Fruit fly (Drosophila melanogaster) whole organism, embryonic: ENCODE data around the gene CG8925.

Source experiments
- CG10543 ChIP-seq: fragments of 200-800 bp; sonication (Bioruptor generic); optimal IDR thresholded peaks from 3 replicates; lab custom pipeline; 2017; ENCODE audit warnings: missing biosample characterization, mild to moderate bottlenecking, missing genetic modification characterization, moderate library complexity
- CG11247 ChIP-seq: fragments of 200-800 bp; sonication (Bioruptor generic); IDR thresholded peaks from 2 replicates; pipeline ENCODE4 v1.3.6; 2022; ENCODE audit warnings: missing biosample characterization, missing genetic modification characterization
- CG12769 ChIP-seq: fragments of 200-800 bp; sonication (Bioruptor generic); optimal IDR thresholded peaks from 2 replicates; lab custom pipeline; 2019; ENCODE audit warnings: missing biosample characterization, mild to moderate bottlenecking, missing genetic modification characterization, moderate library complexity
- CG13424 ChIP-seq: fragments of 200-800 bp; sonication (Bioruptor generic); optimal IDR thresholded peaks from 2 replicates; lab custom pipeline; 2019; ENCODE audit warnings: missing biosample characterization, mild to moderate bottlenecking, missing genetic modification characterization, moderate library complexity
- CG15514 ChIP-seq: fragments of 200-800 bp; sonication (Bioruptor generic); optimal IDR thresholded peaks from 3 replicates; lab custom pipeline; 2017; ENCODE audit warnings: missing biosample characterization, missing genetic modification characterization, mild to moderate bottlenecking, moderate library complexity, missing genetic modification reagents
- CG18599 ChIP-seq: fragments of 200-800 bp; sonication (Bioruptor generic); optimal IDR thresholded peaks from 3 replicates; lab custom pipeline; 2017; ENCODE audit warnings: missing biosample characterization, missing genetic modification characterization, mild to moderate bottlenecking, moderate library complexity, missing genetic modification reagents
- CG18764 ChIP-seq: fragments of 200-800 bp; sonication (Bioruptor generic); optimal IDR thresholded peaks from 3 replicates; lab custom pipeline; 2016; ENCODE audit warnings: missing biosample characterization, missing genetic modification characterization
- CG2116 ChIP-seq: fragments of 200-800 bp; sonication (Bioruptor generic); optimal IDR thresholded peaks from 3 replicates; lab custom pipeline; 2018; ENCODE audit warnings: missing biosample characterization, mild to moderate bottlenecking, missing genetic modification characterization
- CG2120 ChIP-seq: fragments of 200-800 bp; sonication (Bioruptor generic); optimal IDR thresholded peaks from 3 replicates; lab custom pipeline; 2016; ENCODE audit warnings: missing biosample characterization, missing genetic modification characterization
- CG30403 ChIP-seq: fragments of 200-800 bp; sonication (Bioruptor generic); optimal IDR thresholded peaks from 3 replicates; lab custom pipeline; 2016; ENCODE audit warnings: missing biosample characterization, missing genetic modification characterization
- CG31441 ChIP-seq: fragments of 200-800 bp; sonication (Bioruptor generic); IDR thresholded peaks from 2 replicates; pipeline ENCODE4 v1.3.6; 2022; ENCODE audit warnings: missing biosample characterization, missing genetic modification characterization
- CG3281 ChIP-seq: fragments of 200-800 bp; sonication (Bioruptor generic); optimal IDR thresholded peaks from 3 replicates; lab custom pipeline; 2017; ENCODE audit warnings: missing biosample characterization, mild to moderate bottlenecking, missing genetic modification characterization
- CG3726 ChIP-seq: fragments of 200-800 bp; sonication (Bioruptor generic); IDR thresholded peaks from 3 replicates; pipeline ENCODE4, ENCODE4 v1.3.6; 2022; ENCODE audit warnings: missing biosample characterization, missing genetic modification characterization
- CG3847 ChIP-seq: fragments of 200-800 bp; sonication (Bioruptor generic); IDR thresholded peaks from 2 replicates; pipeline ENCODE4 v1.3.6; 2022; ENCODE audit warnings: missing biosample characterization, missing genetic modification characterization
- CG4328 ChIP-seq: fragments of 200-800 bp; sonication (Bioruptor generic); optimal IDR thresholded peaks from 3 replicates; lab custom pipeline; 2017; ENCODE audit warnings: missing biosample characterization, missing genetic modification reagents, missing genetic modification characterization
- CG4730 ChIP-seq: fragments of 200-800 bp; sonication (Bioruptor generic); IDR thresholded peaks from 2 replicates; pipeline ENCODE4 v1.3.6; 2022; ENCODE audit warnings: missing biosample characterization, missing genetic modification characterization
- CG6813 ChIP-seq: fragments of 200-800 bp; sonication (Bioruptor generic); optimal IDR thresholded peaks from 2 replicates; lab custom pipeline; 2017; ENCODE audit warnings: missing biosample characterization, missing genetic modification characterization, mild to moderate bottlenecking, moderate library complexity, missing genetic modification reagents
- CG7963 ChIP-seq: fragments of 200-800 bp; sonication (Bioruptor generic); IDR thresholded peaks from 3 replicates; pipeline ENCODE4 v1.3.6; 2022; ENCODE audit warnings: missing biosample characterization, missing genetic modification characterization; ENCODE audit not compliant: partially characterized antibody
- CG9215 ChIP-seq: fragments of 200-800 bp; sonication (Bioruptor generic); IDR thresholded peaks from 2 replicates; pipeline ENCODE4 v1.3.6; 2022; ENCODE audit warnings: missing biosample characterization, missing genetic modification characterization
- CoRest ChIP-seq: fragments of 200-800 bp; sonication (Bioruptor generic); optimal IDR thresholded peaks from 3 replicates; lab custom pipeline; 2018; ENCODE audit warnings: missing biosample characterization, mild to moderate bottlenecking, missing genetic modification characterization, moderate library complexity
- D19A ChIP-seq: fragments of 200-800 bp; optimal IDR thresholded peaks from 3 replicates; lab custom pipeline; 2019; ENCODE audit warnings: missing biosample characterization, mild to moderate bottlenecking, missing genetic modification characterization, moderate library complexity
- Dfd ChIP-seq, 2 experiments: fragments of >200 bp; optimal IDR thresholded peaks; 2 replicates each; lab custom pipeline; 2017; ENCODE audit warnings: missing biosample characterization in 2 of 2, missing genetic modification characterization in 2 of 2
- Fer1 ChIP-seq: fragments of 200-800 bp; sonication (Bioruptor generic); optimal IDR thresholded peaks from 2 replicates; lab custom pipeline; 2017; ENCODE audit warnings: missing biosample characterization, mild to moderate bottlenecking, missing genetic modification characterization
- HLH3B ChIP-seq: fragments of 200-800 bp; sonication (Bioruptor generic); IDR thresholded peaks from 2 replicates; pipeline ENCODE4 v1.3.6; 2022; ENCODE audit warnings: missing biosample characterization, missing genetic modification characterization
- Hand ChIP-seq: fragments of 200-800 bp; sonication (Bioruptor generic); optimal IDR thresholded peaks from 2 replicates; lab custom pipeline; 2017; ENCODE audit warnings: mild to moderate bottlenecking, missing biosample characterization, missing genetic modification reagents, missing genetic modification characterization
- Hmr ChIP-seq: fragments of 200-800 bp; sonication (Bioruptor generic); optimal IDR thresholded peaks from 3 replicates; lab custom pipeline; 2017; ENCODE audit warnings: mild to moderate bottlenecking, missing biosample characterization, missing genetic modification reagents, missing genetic modification characterization
- Med ChIP-seq: fragments of 200-800 bp; sonication (Bioruptor generic); peaks from one replicate; lab custom pipeline; 2016; ENCODE audit warnings: missing biosample characterization, missing genetic modification characterization, mild to moderate bottlenecking, inconsistent platforms, moderate library complexity
- Meics ChIP-seq: fragments of 200-800 bp; sonication (Bioruptor generic); optimal IDR thresholded peaks from 2 replicates; lab custom pipeline; 2017; ENCODE audit warnings: missing biosample characterization, mild to moderate bottlenecking, missing genetic modification characterization
- PHDP ChIP-seq: fragments of 200-800 bp; sonication (Bioruptor generic); optimal IDR thresholded peaks from 3 replicates; lab custom pipeline; 2018; ENCODE audit warnings: missing biosample characterization, mild to moderate bottlenecking, missing genetic modification characterization, moderate library complexity
- Sox100B ChIP-seq: fragments of 200-800 bp; sonication (Bioruptor generic); optimal IDR thresholded peaks from 3 replicates; lab custom pipeline; 2018; ENCODE audit warnings: missing biosample characterization, mild to moderate bottlenecking, missing genetic modification characterization
- abd-A ChIP-seq: fragments of 200-800 bp; sonication (Bioruptor generic); optimal IDR thresholded peaks from 3 replicates; lab custom pipeline; 2019; ENCODE audit warnings: missing biosample characterization, mild to moderate bottlenecking, missing genetic modification characterization, moderate library complexity
- bcd ChIP-seq: fragments of 200-800 bp; sonication (Bioruptor generic); optimal IDR thresholded peaks from 2 replicates; lab custom pipeline; 2017; ENCODE audit warnings: missing biosample characterization, mild to moderate bottlenecking, missing genetic modification characterization
- caup ChIP-seq: fragments of 200-800 bp; sonication (Bioruptor generic); optimal IDR thresholded peaks from 3 replicates; lab custom pipeline; 2017; ENCODE audit warnings: missing biosample characterization, mild to moderate bottlenecking, missing genetic modification characterization, moderate library complexity; ENCODE audit not compliant: severe bottlenecking
- croc ChIP-seq: fragments of 200-800 bp; sonication (Bioruptor generic); conservative IDR thresholded peaks from 3 replicates; pipeline ENCODE4 v1.3.6; 2022; ENCODE audit warnings: missing biosample characterization, missing genetic modification characterization
- esg ChIP-seq: fragments of 200-800 bp; sonication (Bioruptor generic); conservative IDR thresholded peaks from 2 replicates; pipeline ENCODE4 v1.3.6; 2022; ENCODE audit warnings: missing biosample characterization, missing genetic modification characterization
- fd3F ChIP-seq: fragments of 200-800 bp; sonication (Bioruptor generic); optimal IDR thresholded peaks from 2 replicates; lab custom pipeline; 2018; ENCODE audit warnings: missing biosample characterization, mild to moderate bottlenecking, missing genetic modification characterization, moderate library complexity
- gcm ChIP-seq: fragments of 200-800 bp; sonication (Bioruptor generic); optimal IDR thresholded peaks from 2 replicates; lab custom pipeline; 2019; ENCODE audit warnings: missing biosample characterization, mild to moderate bottlenecking, missing genetic modification characterization, moderate library complexity
- ind ChIP-seq: fragments of 200-800 bp; sonication (Bioruptor generic); optimal IDR thresholded peaks from 3 replicates; lab custom pipeline; 2016; ENCODE audit warnings: missing biosample characterization, missing genetic modification characterization
- lab ChIP-seq: fragments of 200-800 bp; sonication (Bioruptor generic); optimal IDR thresholded peaks from 3 replicates; lab custom pipeline; 2017; ENCODE audit warnings: missing biosample characterization, missing genetic modification characterization, mild to moderate bottlenecking, moderate library complexity, missing genetic modification reagents
- sc ChIP-seq, 3 experiments: fragments of >200 bp in 2 of 3; fragments of 200-800 bp in 1 of 3; sonication (Bioruptor generic) in 1 of 3; optimal IDR thresholded peaks; 2 replicates in 2 of 3; 3 replicates in 1 of 3; lab custom pipeline; 2017; ENCODE audit warnings: mild to moderate bottlenecking in 1 of 3, missing biosample characterization in 1 of 3, missing genetic modification characterization in 1 of 3, missing genetic modification reagents in 1 of 3
- schlank ChIP-seq: fragments of 200-800 bp; sonication (Bioruptor generic); optimal IDR thresholded peaks from 2 replicates; lab custom pipeline; 2018; ENCODE audit warnings: missing biosample characterization, mild to moderate bottlenecking, missing genetic modification characterization
- sd ChIP-seq: fragments of 200-800 bp; sonication (Bioruptor generic); optimal IDR thresholded peaks from 3 replicates; lab custom pipeline; 2018; ENCODE audit warnings: missing biosample characterization, mild to moderate bottlenecking, missing genetic modification characterization, moderate library complexity
- slbo ChIP-seq: fragments of 200-800 bp; sonication (Bioruptor generic); IDR thresholded peaks from 2 replicates; pipeline ENCODE4 v1.3.6; 2022; ENCODE audit warnings: missing biosample characterization, missing genetic modification characterization
- sr ChIP-seq: fragments of 200-800 bp; sonication (Bioruptor generic); IDR thresholded peaks from 3 replicates; pipeline ENCODE4 v1.3.6; 2022; ENCODE audit warnings: missing biosample characterization, missing genetic modification characterization
- sug ChIP-seq: fragments of 200-800 bp; optimal IDR thresholded peaks from 2 replicates; lab custom pipeline; 2019; ENCODE audit warnings: missing biosample characterization, mild to moderate bottlenecking, missing genetic modification characterization, moderate library complexity
- tna ChIP-seq: fragments of 200-800 bp; sonication (Bioruptor generic); IDR thresholded peaks from 2 replicates; pipeline ENCODE4 v1.3.6; 2022; ENCODE audit warnings: missing biosample characterization, missing genetic modification characterization; ENCODE audit not compliant: partially characterized antibody
- toy ChIP-seq: fragments of 200-800 bp; sonication (Bioruptor generic); IDR thresholded peaks from 2 replicates; pipeline ENCODE4 v1.3.6; 2022; ENCODE audit warnings: missing biosample characterization, missing genetic modification characterization
- zfh2 ChIP-seq: fragments of 200-800 bp; sonication (Bioruptor generic); optimal IDR thresholded peaks from 2 replicates; lab custom pipeline; 2016; ENCODE audit warnings: missing biosample characterization, missing genetic modification characterization

The CG8925 gene

dm6 chr3R:16157564-16158242, 14.1 kb upstream of the CG8925 start (continued):
- TF ChIP-seq CoRest, result peak; percentile 68
- TF ChIP-seq Hmr (GFP tag; lab: Kevin White, UChicago), result peak; percentile 34
- TF ChIP-seq Fer1, result peak; percentile 40
- TF ChIP-seq D19A (tag; lab: Kevin White, UChicago), result peak; percentile 90
- no peak for TF ChIP-seq CG4730 (GFP tag; lab: Robert Waterston, UW)
- no peak for TF ChIP-seq CG2116 (GFP tag; lab: Kevin White, UChicago)
- peak; percentile 91 for TF ChIP-seq Med (GFP tag; lab: Kevin White, UChicago)
- TF ChIP-seq CG3726 (GFP tag; lab: Robert Waterston, UW), result no peak
- peak; percentile 51; the same call in 1 of the 2 replicates for TF ChIP-seq HLH3B (GFP tag; lab: Robert Waterston, UW)
- TF ChIP-seq CG18764 (GFP tag; lab: Kevin White, UChicago), result no peak
- peak; percentile 22 for TF ChIP-seq ind
- peak; percentile 69 for TF ChIP-seq tna
- TF ChIP-seq bcd (GFP tag; lab: Kevin White, UChicago), result peak; percentile 51
- peak; percentile 57 for TF ChIP-seq CG30403 (GFP tag; lab: Kevin White, UChicago)
- peak; percentile 58 for TF ChIP-seq CG2120 (GFP tag; lab: Kevin White, UChicago)
- TF ChIP-seq esg (GFP tag; lab: Robert Waterston, UW), result 0 out of 2 replicates have a peak, but pooled peaks have one; percentile 5
- TF ChIP-seq croc (GFP tag; lab: Robert Waterston, UW), result no peak
- TF ChIP-seq abd-A (tag; lab: Kevin White, UChicago), result peak; percentile 54
- no peak for TF ChIP-seq CG7963
- TF ChIP-seq CG11247 (GFP tag; lab: Robert Waterston, UW), result no peak
- TF ChIP-seq CG3847 (GFP tag; lab: Robert Waterston, UW), result 0 out of 2 replicates have a peak, but pooled peaks have one; percentile 23
- peak; percentile 57 for TF ChIP-seq CG13424 (tag; lab: Kevin White, UChicago)
- peak; percentile 36; the same call in 1 of the 2 replicates for TF ChIP-seq CG9215 (GFP tag; lab: Robert Waterston, UW)
- TF ChIP-seq CG31441 (GFP tag; lab: Robert Waterston, UW), result peak; percentile 64; the same call in 1 of the 2 replicates
- TF ChIP-seq slbo (GFP tag; lab: Robert Waterston, UW), result peak; percentile 43
- TF ChIP-seq gcm (GFP tag; lab: Kevin White, UChicago), result peak; percentile 37
- TF ChIP-seq fd3F (GFP tag; lab: Kevin White, UChicago), result peak; percentile 30

- peak; percentile 61 for TF ChIP-seq CG12769 (tag; lab: Kevin White, UChicago)
- peak; percentile 30 for TF ChIP-seq CG15514 (GFP tag; lab: Kevin White, UChicago)
- TF ChIP-seq PHDP, result no peak
- TF ChIP-seq caup (GFP tag; lab: Kevin White, UChicago), result peak; percentile 34
- TF ChIP-seq CG3281 (GFP tag; lab: Kevin White, UChicago), result peak; percentile 45
- peak; percentile 5 for TF ChIP-seq CG4328
- peak; percentile 39 for TF ChIP-seq schlank (tag; lab: Kevin White, UChicago)
- TF ChIP-seq CG6813 (GFP tag; lab: Kevin White, UChicago), result peak; percentile 33
- peak; percentile 6 for TF ChIP-seq Hand
- TF ChIP-seq Meics, result peak; percentile 27
- no peak for TF ChIP-seq Dfd (GFP tag; optimal IDR thresholded peaks at IDR 0.05; lab: Kevin White, UChicago)
- TF ChIP-seq lab (GFP tag; lab: Kevin White, UChicago), result peak; percentile 64
- peak; percentile 72 for TF ChIP-seq CG18599 (GFP tag; lab: Kevin White, UChicago)
- TF ChIP-seq sug, result no peak
- TF ChIP-seq CG10543 (GFP tag; lab: Kevin White, UChicago), result peak; percentile 21
- no peak for TF ChIP-seq sc (optimal IDR thresholded peaks at IDR 0.05; lab: Kevin White, UChicago)
- TF ChIP-seq sc (GFP tag; optimal IDR thresholded peaks at IDR 0.05; lab: Kevin White, UChicago), result no peak
- no peak for TF ChIP-seq zfh2 (GFP tag; lab: Kevin White, UChicago)
- 0 out of 3 replicates have a peak, but pooled peaks have one; percentile 14 for TF ChIP-seq sr (GFP tag; lab: Robert Waterston, UW)
- peak; percentile 19 for TF ChIP-seq Hmr (GFP tag; lab: Kevin White, UChicago)
- no peak for TF ChIP-seq toy (GFP tag; lab: Robert Waterston, UW)
- peak; percentile 27 for TF ChIP-seq sd (tag; lab: Kevin White, UChicago)
- TF ChIP-seq Sox100B, result no peak
Observed at dm6 chr3R:16168088-16168487, 3.7 kb upstream of the CG8925 start.
